Worm (Caenorhabditis elegans): Measurements from ENCODE around the gene srv-27.

DNA sequence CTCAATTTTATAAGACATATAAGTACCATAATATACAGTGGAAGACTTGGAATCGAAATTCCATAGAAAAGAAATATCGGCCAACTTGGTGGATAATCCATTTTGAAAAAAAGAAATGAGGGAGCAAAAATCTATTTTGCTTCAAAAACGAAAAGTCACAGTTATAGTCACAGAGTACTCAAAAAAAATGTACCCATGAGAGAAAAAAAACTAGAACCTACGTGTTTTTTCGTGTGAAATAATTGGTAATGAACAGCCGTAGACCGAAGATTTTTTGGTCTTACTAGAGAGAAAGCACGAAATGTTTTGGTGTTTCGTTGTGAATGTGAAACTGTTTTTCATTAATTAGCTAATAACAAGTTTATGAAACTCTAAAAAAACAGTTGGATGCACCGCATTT is 28.8 kb downstream of the srv-27 start, which contains the start of gene srv-30:
- TF ChIP-seq fos-1 (tag; optimal IDR thresholded peaks at IDR 0.05) (no peak), ztf-4 (tag; optimal IDR thresholded peaks at IDR 0.05) (no peak), ceh-82 (tag; optimal IDR thresholded peaks at IDR 0.05) (no peak), F13H6.1 (tag; optimal IDR thresholded peaks at IDR 0.05) (no peak)
